Worm (Caenorhabditis elegans) whole organism, L2 larva: Measurements from ENCODE around the gene srbc-32.

Experiments
- C34F6.9 ChIP-seq: fragments of 150-350 bp; optimal IDR thresholded peaks from 2 replicates; lab custom pipeline; 2014; ENCODE audit warnings: missing biosample characterization, missing genetic modification characterization
- F13H6.1 ChIP-seq: sonication (generic microtip); optimal IDR thresholded peaks from 2 replicates; lab custom pipeline; 2016; ENCODE audit warnings: missing genetic modification characterization, missing compliant biosample characterization
- R02D3.7 ChIP-seq: fragments of 150-350 bp; optimal IDR thresholded peaks from 2 replicates; lab custom pipeline; 2014; ENCODE audit warnings: missing biosample characterization, missing genetic modification characterization
- Y55F3AM.14 ChIP-seq: fragments of 200-800 bp; sonication (Bioruptor generic); optimal IDR thresholded peaks from 2 replicates; lab custom pipeline; 2018; ENCODE audit warnings: mild to moderate bottlenecking, missing genetic modification characterization, missing compliant biosample characterization
- ama-1 ChIP-seq: fragments of 150-350 bp; optimal IDR thresholded peaks from 2 replicates; lab custom pipeline; 2018; ENCODE audit warnings: inconsistent platforms
- ceh-16 ChIP-seq: fragments of 150-350 bp; optimal IDR thresholded peaks from 2 replicates; lab custom pipeline; 2014; ENCODE audit warnings: missing biosample characterization, missing genetic modification characterization
- ceh-82 ChIP-seq: fragments of 150-350 bp; optimal IDR thresholded peaks from 2 replicates; lab custom pipeline; 2014; ENCODE audit warnings: missing biosample characterization, missing genetic modification characterization
- crh-2 ChIP-seq: sonication (generic microtip); optimal IDR thresholded peaks from 2 replicates; lab custom pipeline; 2017; ENCODE audit warnings: missing biosample characterization, missing genetic modification characterization
- egl-27 ChIP-seq: sonication (generic microtip); optimal IDR thresholded peaks from 3 replicates; lab custom pipeline; 2017; ENCODE audit warnings: missing biosample characterization, missing genetic modification reagents, missing genetic modification characterization
- elt-3 ChIP-seq: sonication (generic microtip); optimal IDR thresholded peaks from 2 replicates; lab custom pipeline; 2017; ENCODE audit warnings: missing biosample characterization, missing genetic modification characterization
- fos-1 ChIP-seq: fragments of 150-350 bp; optimal IDR thresholded peaks from 2 replicates; lab custom pipeline; 2014; ENCODE audit warnings: missing biosample characterization, missing genetic modification characterization
- gmeb-1 ChIP-seq: fragments of 150-350 bp; optimal IDR thresholded peaks from 2 replicates; lab custom pipeline; 2014; ENCODE audit warnings: missing biosample characterization, missing genetic modification characterization
- lin-11 ChIP-seq: fragments of 150-350 bp; sonication (generic microtip); optimal IDR thresholded peaks from 2 replicates; lab custom pipeline; 2014; ENCODE audit warnings: missing biosample characterization, missing genetic modification characterization, inconsistent platforms, mixed read lengths
- lin-39 ChIP-seq: fragments of 150-350 bp; optimal IDR thresholded peaks from 2 replicates; lab custom pipeline; 2014; ENCODE audit warnings: missing biosample characterization, missing genetic modification reagents, missing genetic modification characterization
- lsy-2 ChIP-seq, 2 experiments: fragments of 150-350 bp in 1 of 2; sonication (generic microtip) in 1 of 2; optimal IDR thresholded peaks; 2 replicates each; lab custom pipeline; 2014 to 2017; ENCODE audit warnings: missing biosample characterization in 2 of 2, missing genetic modification characterization in 2 of 2
- mab-5 ChIP-seq: fragments of 150-350 bp; optimal IDR thresholded peaks from 2 replicates; lab custom pipeline; 2014; ENCODE audit warnings: missing biosample characterization, missing genetic modification characterization
- mbf-1 ChIP-seq: sonication (generic microtip); optimal IDR thresholded peaks from 2 replicates; lab custom pipeline; 2017; ENCODE audit warnings: missing biosample characterization, missing genetic modification characterization
- nhr-10 ChIP-seq: sonication (generic microtip); optimal IDR thresholded peaks from 2 replicates; lab custom pipeline; 2017; ENCODE audit warnings: missing biosample characterization, missing genetic modification characterization
- nhr-11 ChIP-seq: fragments of 150-350 bp; optimal IDR thresholded peaks from 2 replicates; lab custom pipeline; 2014; ENCODE audit warnings: missing biosample characterization, missing genetic modification characterization
- nhr-12 ChIP-seq: fragments of 150-350 bp; optimal IDR thresholded peaks from 2 replicates; lab custom pipeline; 2014; ENCODE audit warnings: missing biosample characterization, missing genetic modification characterization
- nhr-21 ChIP-seq: fragments of 150-350 bp; optimal IDR thresholded peaks from 2 replicates; lab custom pipeline; 2014; ENCODE audit warnings: missing biosample characterization, missing genetic modification characterization
- nhr-23 ChIP-seq: fragments of 150-350 bp; optimal IDR thresholded peaks from 2 replicates; lab custom pipeline; 2014; ENCODE audit warnings: missing biosample characterization, missing genetic modification reagents, missing genetic modification characterization
- nhr-237 ChIP-seq: fragments of 150-350 bp; optimal IDR thresholded peaks from 2 replicates; lab custom pipeline; 2014; ENCODE audit warnings: missing biosample characterization, missing genetic modification characterization
- nhr-6 ChIP-seq: fragments of 150-350 bp; optimal IDR thresholded peaks from 2 replicates; lab custom pipeline; 2014; ENCODE audit warnings: missing biosample characterization, missing genetic modification characterization
- nhr-77 ChIP-seq: fragments of 150-350 bp; optimal IDR thresholded peaks from 2 replicates; lab custom pipeline; 2014; ENCODE audit warnings: missing biosample characterization, missing genetic modification characterization
- peb-1 ChIP-seq: fragments of 150-350 bp; optimal IDR thresholded peaks from 2 replicates; lab custom pipeline; 2014; ENCODE audit warnings: missing biosample characterization, missing genetic modification characterization
- sem-4 ChIP-seq: fragments of 150-350 bp; optimal IDR thresholded peaks from 2 replicates; lab custom pipeline; 2014; ENCODE audit warnings: missing biosample characterization, missing genetic modification reagents, missing genetic modification characterization
- skn-1 ChIP-seq: sonication (generic microtip); optimal IDR thresholded peaks from 2 replicates; lab custom pipeline; 2017; ENCODE audit warnings: missing biosample characterization, missing genetic modification characterization
- sma-3 ChIP-seq: sonication (generic microtip); optimal IDR thresholded peaks from 2 replicates; lab custom pipeline; 2016; ENCODE audit warnings: missing genetic modification reagents, missing genetic modification characterization, missing compliant biosample characterization
- snpc-4 ChIP-seq: fragments of 150-350 bp; optimal IDR thresholded peaks from 2 replicates; lab custom pipeline; 2014; ENCODE audit warnings: missing biosample characterization, missing genetic modification characterization
- unc-39 ChIP-seq: fragments of 150-350 bp; optimal IDR thresholded peaks from 2 replicates; lab custom pipeline; 2014; ENCODE audit warnings: missing biosample characterization, missing genetic modification characterization
- unc-55 ChIP-seq: fragments of 150-350 bp; sonication (generic microtip); optimal IDR thresholded peaks from 3 replicates; lab custom pipeline; 2014; ENCODE audit warnings: missing biosample characterization, missing genetic modification reagents, missing genetic modification characterization
- unc-62 ChIP-seq: fragments of 150-350 bp; optimal IDR thresholded peaks from 2 replicates; lab custom pipeline; 2014; ENCODE audit warnings: missing biosample characterization, missing genetic modification reagents, missing genetic modification characterization
- zag-1 ChIP-seq: fragments of 150-350 bp; optimal IDR thresholded peaks from 2 replicates; lab custom pipeline; 2014; ENCODE audit warnings: missing biosample characterization, missing genetic modification characterization
- ztf-1 ChIP-seq: fragments of 200-800 bp; sonication (Bioruptor generic); conservative IDR thresholded peaks from 2 replicates; pipeline ENCODE4 v1.3.6; 2022; ENCODE audit warnings: missing genetic modification characterization, missing compliant biosample characterization
- ztf-11 ChIP-seq: sonication (generic microtip); optimal IDR thresholded peaks from 2 replicates; lab custom pipeline; 2017; ENCODE audit warnings: missing biosample characterization, missing genetic modification characterization
- ztf-4 ChIP-seq: fragments of 150-350 bp; optimal IDR thresholded peaks from 2 replicates; lab custom pipeline; 2014; ENCODE audit warnings: missing biosample characterization, missing genetic modification characterization

Gene srbc-32

DNA sequence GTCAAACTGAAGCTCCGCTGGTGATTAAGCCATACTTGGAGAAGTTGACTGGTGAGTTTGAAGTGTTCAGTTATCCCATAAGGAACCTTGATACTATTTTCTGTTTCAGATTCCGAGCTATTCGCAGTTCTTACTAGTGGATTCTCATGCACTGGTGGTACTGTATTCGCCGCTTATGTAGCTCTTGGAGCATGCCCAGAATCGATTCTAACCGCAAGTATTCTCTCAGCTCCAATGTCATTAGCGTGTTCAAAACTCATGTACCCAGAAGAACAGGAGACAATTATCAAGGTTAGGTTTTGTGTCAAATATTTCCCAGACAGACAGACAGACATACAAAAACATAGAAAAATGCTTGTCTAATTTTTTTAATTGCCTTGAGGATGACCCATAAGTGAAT lies 21.9 kb downstream of the srbc-32 start:
- TF ChIP-seq nhr-10 (tag; lab: Kevin White, UChicago) (no peak), nhr-21 (tag; lab: Kevin White, UChicago) (no peak), ama-1 (lab: Kevin White, UChicago) (no peak), unc-39 (no peak), elt-3 (tag; lab: Kevin White, UChicago) (no peak), ceh-16 (tag; lab: Kevin White, UChicago) (no peak), nhr-237 (no peak), nhr-11 (tag; lab: Kevin White, UChicago) (no peak), crh-2 (tag; lab: Kevin White, UChicago) (no peak)

DNA sequence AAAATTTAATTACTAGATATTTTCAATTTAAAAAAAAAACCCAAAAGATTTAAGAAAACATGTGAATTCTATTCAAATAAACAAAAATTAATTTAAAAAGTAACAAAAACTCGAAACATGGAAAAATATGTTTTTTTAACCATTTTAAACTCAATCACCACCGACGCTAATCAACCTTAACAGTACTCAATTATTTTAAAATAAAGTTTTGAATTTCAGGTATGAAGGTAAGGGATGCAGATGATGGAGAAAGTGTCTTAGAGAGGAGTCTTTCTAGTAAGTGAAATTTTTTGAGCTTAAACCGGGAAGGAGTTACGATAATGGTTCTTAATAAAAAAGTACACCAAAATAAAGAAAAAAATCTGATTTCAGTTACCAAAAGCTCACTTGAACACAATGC lies 23.2 kb downstream of the srbc-32 start, which contains the start of gene slc-28.1:
Gene slc-28.1, plus strand, starts transcription at position 301 of the 400 bp plus-strand sequence.
- no peak for TF ChIP-seq ztf-1 (GFP tag; lab: Robert Waterston, UW)
- no peak for TF ChIP-seq skn-1 (tag; lab: Kevin White, UChicago)
- no peak for TF ChIP-seq ztf-4 (tag; lab: Kevin White, UChicago)
- TF ChIP-seq sem-4 (tag; lab: Kevin White, UChicago): no peak
- no peak for TF ChIP-seq nhr-6 (tag; lab: Kevin White, UChicago)
- TF ChIP-seq zag-1 (tag; lab: Kevin White, UChicago): no peak
- TF ChIP-seq lin-39 (tag; lab: Kevin White, UChicago): no peak
- no peak for TF ChIP-seq unc-55 (GFP tag; lab: Kevin White, UChicago)
- no peak for TF ChIP-seq egl-27 (tag; lab: Kevin White, UChicago)
- TF ChIP-seq snpc-4 (tag; lab: Kevin White, UChicago): no peak
- TF ChIP-seq Y55F3AM.14 (GFP tag; lab: Kevin White, UChicago): no peak
- TF ChIP-seq ztf-11 (tag; lab: Kevin White, UChicago): no peak
- TF ChIP-seq elt-3 (tag; lab: Kevin White, UChicago): no peak
- no peak for TF ChIP-seq nhr-23 (tag; lab: Kevin White, UChicago)
- no peak for TF ChIP-seq peb-1 (tag; lab: Kevin White, UChicago)
- TF ChIP-seq fos-1 (tag; lab: Kevin White, UChicago): no peak
- no peak for TF ChIP-seq crh-2 (tag; lab: Kevin White, UChicago)
- TF ChIP-seq C34F6.9 (tag; lab: Kevin White, UChicago): no peak

DNA sequence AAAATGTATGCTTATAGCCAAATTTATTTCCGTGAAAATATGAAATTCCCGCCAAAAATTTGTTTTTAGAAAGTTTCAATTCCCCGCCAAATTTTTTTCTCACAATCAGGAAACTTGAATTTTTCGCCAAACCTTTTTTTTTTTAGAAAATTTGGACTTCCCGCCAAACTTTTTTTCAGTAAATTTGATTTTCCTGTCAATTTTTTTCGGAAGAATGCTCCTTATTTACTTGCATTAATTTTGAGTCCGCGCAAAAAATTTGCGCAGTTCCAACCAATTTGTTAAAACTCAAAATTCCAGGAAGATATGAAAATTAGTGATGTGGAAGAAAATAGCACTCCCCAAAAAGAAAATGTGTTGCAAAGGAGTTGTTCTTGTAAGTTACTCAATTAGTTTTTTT lies 26.8 kb downstream of the srbc-32 start, which contains the start of gene slc-28.2:
Gene slc-28.2, plus strand, starts transcription at position 301 of the 400 bp plus-strand sequence.
- no peak for TF ChIP-seq lin-39 (tag; lab: Kevin White, UChicago)
- TF ChIP-seq ama-1 (lab: Kevin White, UChicago): no peak
- no peak for TF ChIP-seq fos-1 (tag; lab: Kevin White, UChicago)
- no peak for TF ChIP-seq nhr-23 (tag; lab: Kevin White, UChicago)
- no peak for TF ChIP-seq lin-11 (tag; lab: Kevin White, UChicago)
- no peak for TF ChIP-seq ztf-1 (GFP tag; lab: Robert Waterston, UW)
- no peak for TF ChIP-seq F13H6.1 (tag; lab: Kevin White, UChicago)
- no peak for TF ChIP-seq snpc-4 (tag; lab: Kevin White, UChicago)
- no peak for TF ChIP-seq ceh-82 (tag; lab: Kevin White, UChicago)
- TF ChIP-seq mab-5: no peak
- TF ChIP-seq zag-1 (tag; lab: Kevin White, UChicago): no peak
- TF ChIP-seq ztf-11 (tag; lab: Kevin White, UChicago): no peak

DNA sequence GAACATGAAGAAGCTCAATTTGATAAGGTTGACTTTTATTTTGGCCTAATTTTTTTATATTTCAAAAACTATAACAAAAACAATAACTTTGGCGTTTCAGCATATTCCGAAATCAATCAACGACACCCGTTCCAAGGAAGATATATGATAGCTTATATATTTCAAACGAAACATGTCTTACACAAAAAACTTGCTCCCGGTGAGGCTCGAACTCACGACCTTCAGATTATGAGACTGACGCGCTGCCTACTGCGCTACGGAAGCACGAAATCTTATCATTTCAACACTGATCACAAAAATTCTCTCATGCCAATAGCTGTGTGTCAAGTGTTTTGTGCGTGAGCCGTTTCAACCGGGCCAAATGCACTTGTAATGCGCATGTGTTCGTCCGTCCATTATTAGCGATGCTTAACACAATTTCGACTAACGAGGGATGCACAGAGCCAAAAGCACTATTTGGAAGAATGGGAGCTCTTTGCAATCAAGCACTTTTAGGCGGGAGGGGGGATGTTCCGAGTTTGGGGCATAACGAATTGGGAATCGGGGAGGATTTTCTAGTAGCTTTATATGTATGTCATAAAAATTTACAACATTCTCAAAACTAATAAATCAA lies 31.5 kb downstream of the srbc-32 start:
- TF ChIP-seq lsy-2 (tag; optimal IDR thresholded peaks at IDR 0.05; lab: Kevin White, UChicago): no peak
- no peak for TF ChIP-seq nhr-6 (tag; lab: Kevin White, UChicago)
- TF ChIP-seq gmeb-1 (tag; lab: Kevin White, UChicago): no peak
- TF ChIP-seq sma-3 (GFP tag; lab: Kevin White, UChicago): no peak
- no peak for TF ChIP-seq R02D3.7 (tag; lab: Kevin White, UChicago)
- TF ChIP-seq peb-1 (tag; lab: Kevin White, UChicago): no peak
- TF ChIP-seq nhr-77 (tag; lab: Kevin White, UChicago): no peak
- no peak for TF ChIP-seq unc-62 (GFP tag; lab: Kevin White, UChicago)
- TF ChIP-seq F13H6.1 (tag; lab: Kevin White, UChicago): no peak
- TF ChIP-seq mab-5: no peak
- no peak for TF ChIP-seq ceh-16 (tag; lab: Kevin White, UChicago)
- no peak for TF ChIP-seq mbf-1 (tag; lab: Kevin White, UChicago)
- TF ChIP-seq nhr-12 (tag; lab: Kevin White, UChicago): no peak
- TF ChIP-seq unc-39: no peak
- TF ChIP-seq C34F6.9 (tag; lab: Kevin White, UChicago): no peak
- TF ChIP-seq lin-11 (tag; lab: Kevin White, UChicago): no peak
- TF ChIP-seq nhr-21 (tag; lab: Kevin White, UChicago): no peak
- no peak for TF ChIP-seq crh-2 (tag; lab: Kevin White, UChicago)
- TF ChIP-seq ztf-11 (tag; lab: Kevin White, UChicago): no peak
